Worm (Caenorhabditis elegans) whole organism, L1 larva: Measurements from ENCODE around the gene M04D8.4.

ENCODE experiments used
- alr-1 ChIP-seq: fragments of 200-800 bp; sonication (Bioruptor generic); optimal IDR thresholded peaks from 2 replicates; lab custom pipeline; 2018; ENCODE audit warnings: borderline replicate concordance, mild to moderate bottlenecking, missing genetic modification characterization, missing compliant biosample characterization
- aly-2 ChIP-seq: fragments of 150-350 bp; optimal IDR thresholded peaks from 2 replicates; lab custom pipeline; 2014; ENCODE audit warnings: missing biosample characterization, missing genetic modification characterization
- egl-27 ChIP-seq, 2 experiments: fragments of 150-350 bp in 1 of 2; sonication (generic microtip); optimal IDR thresholded peaks; 3 replicates each; lab custom pipeline; 2017 to 2018; ENCODE audit warnings: missing biosample characterization in 2 of 2, missing genetic modification characterization in 2 of 2, missing genetic modification reagents in 2 of 2
- mdl-1 ChIP-seq, 2 experiments: fragments of 150-350 bp; optimal IDR thresholded peaks; 2 replicates each; lab custom pipeline; 2014 to 2017; ENCODE audit warnings: missing biosample characterization in 2 of 2, missing genetic modification characterization in 2 of 2, inconsistent platforms in 1 of 2
- nhr-12 ChIP-seq: sonication (generic microtip); optimal IDR thresholded peaks from 2 replicates; lab custom pipeline; 2017; ENCODE audit warnings: missing biosample characterization, missing genetic modification characterization
- nhr-237 ChIP-seq: fragments of 150-350 bp; optimal IDR thresholded peaks from 2 replicates; lab custom pipeline; 2014; ENCODE audit warnings: missing biosample characterization, missing genetic modification characterization
- zag-1 ChIP-seq: fragments of 150-350 bp; optimal IDR thresholded peaks from 2 replicates; lab custom pipeline; 2014; ENCODE audit warnings: missing biosample characterization, missing genetic modification characterization
- ztf-11 ChIP-seq, 2 experiments: sonication (generic microtip); optimal IDR thresholded peaks; 2 replicates each; lab custom pipeline; 2016 to 2017; ENCODE audit warnings: missing genetic modification characterization in 2 of 2, missing biosample characterization in 1 of 2, missing compliant biosample characterization in 1 of 2

ce11 chrIII:10064140-10064539 lies 33.7 kb upstream of the M04D8.4 start, which contains the start of gene ekl-6:
- TF ChIP-seq zag-1 (tag; lab: Kevin White, UChicago) = no peak
- no peak for TF ChIP-seq nhr-12 (tag; lab: Kevin White, UChicago)
- TF ChIP-seq alr-1 (tag; lab: Kevin White, UChicago) = no peak
- TF ChIP-seq aly-2 = no peak
- TF ChIP-seq nhr-237 (tag; lab: Kevin White, UChicago) = no peak
- no peak for TF ChIP-seq egl-27 (tag; optimal IDR thresholded peaks at IDR 0.05; lab: Kevin White, UChicago)
- peak in 1 of 2 experiments; percentile 89 for TF ChIP-seq ztf-11 (tag; optimal IDR thresholded peaks at IDR 0.05; lab: Kevin White, UChicago)
- TF ChIP-seq mdl-1 (tag; optimal IDR thresholded peaks at IDR 0.05; lab: Kevin White, UChicago) = no peak
